Fruit fly (Drosophila melanogaster) whole organism, prepupa: ENCODE measurements around the gene Lrrk.

Source experiments
- CG15336 ChIP-seq: fragments of 200-800 bp; sonication (Bioruptor generic); IDR thresholded peaks from 2 replicates; pipeline ENCODE4 v1.3.6; 2022; ENCODE audit warnings: missing biosample characterization, missing genetic modification characterization
- CG3919 ChIP-seq: fragments of 200-800 bp; sonication (Bioruptor generic); optimal IDR thresholded peaks from 3 replicates; lab custom pipeline; 2016; ENCODE audit warnings: missing biosample characterization, missing genetic modification characterization
- CG6163 ChIP-seq: fragments of 200-800 bp; sonication (Bioruptor generic); IDR thresholded peaks from 3 replicates; pipeline ENCODE4 v1.3.6; 2022; ENCODE audit warnings: missing biosample characterization, missing genetic modification characterization

DNA sequence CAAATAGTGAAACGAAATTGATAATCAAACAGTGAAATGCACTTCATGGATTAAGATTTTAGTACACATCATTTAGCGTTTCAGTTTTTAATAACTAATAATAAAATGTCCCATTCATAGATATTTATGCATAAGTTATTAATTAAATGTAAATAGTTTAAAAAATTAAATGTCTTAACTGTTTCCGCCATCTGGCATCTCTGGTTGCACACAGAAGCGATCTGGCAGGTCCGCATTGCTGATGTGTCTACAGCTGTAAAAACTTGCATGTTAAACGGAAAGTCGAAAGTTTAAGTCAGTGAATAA, 46.8 kb upstream of the Lrrk start, which contains the start of gene Srp72:
- peak; percentile 34; the same call in 1 of the 2 replicates for TF ChIP-seq CG15336 (GFP tag; lab: Robert Waterston, UW)
- no peak for TF ChIP-seq CG6163 (GFP tag; lab: Robert Waterston, UW)
- peak; percentile 52 for TF ChIP-seq CG3919 (GFP tag; lab: Kevin White, UChicago)
